Worm (Caenorhabditis elegans) whole organism, early embryonic: ENCODE data around the gene F23B12.7.

ENCODE experiments used
- ama-1 ChIP-seq: fragments of 150-350 bp; optimal IDR thresholded peaks from 2 replicates; lab custom pipeline; 2014
- ceh-36 ChIP-seq: sonication (generic microtip); optimal IDR thresholded peaks from 2 replicates; lab custom pipeline; 2016; ENCODE audit warnings: missing genetic modification characterization, inconsistent platforms, missing compliant biosample characterization
- flt-1 ChIP-seq: fragments of 200-800 bp; sonication (Bioruptor generic); IDR thresholded peaks from 2 replicates; pipeline ENCODE4 v1.3.6; 2022; ENCODE audit warnings: missing genetic modification characterization, missing compliant biosample characterization
- hmg-4 ChIP-seq: fragments of 200-800 bp; sonication (Bioruptor generic); optimal IDR thresholded peaks from 2 replicates; lab custom pipeline; 2018; ENCODE audit warnings: mild to moderate bottlenecking, missing genetic modification characterization, missing compliant biosample characterization
- scrt-1 ChIP-seq: fragments of 200-800 bp; sonication (Bioruptor generic); IDR thresholded peaks from 2 replicates; pipeline ENCODE4 v1.3.6; 2022; ENCODE audit warnings: missing genetic modification characterization, missing compliant biosample characterization
- sea-1 ChIP-seq: fragments of 200-800 bp; sonication (Bioruptor generic); conservative IDR thresholded peaks from 2 replicates; pipeline ENCODE4 v1.3.6; 2022; ENCODE audit warnings: missing genetic modification characterization, missing compliant biosample characterization
- tra-4 ChIP-seq: sonication (generic microtip); optimal IDR thresholded peaks from 2 replicates; lab custom pipeline; 2017; ENCODE audit warnings: missing genetic modification characterization, missing compliant biosample characterization

- TF ChIP-seq scrt-1 (GFP tag; lab: Robert Waterston, UW) (no peak), tra-4 (no peak), sea-1 (GFP tag; lab: Robert Waterston, UW) (no peak), ceh-36 (no peak), hmg-4 (GFP tag; lab: Kevin White, UChicago) (no peak), ama-1 (lab: Kevin White, UChicago) (no peak), flt-1 (GFP tag; lab: Robert Waterston, UW) (no peak)
These were observed 7.6 kb downstream of the F23B12.7 start, which contains the start of gene coh-3 for ce11 chrV:14457070-14457469.
